Fruit fly (Drosophila melanogaster) whole organism, embryonic: ENCODE measurements around the gene Pp1-87B.

ENCODE experiments used
- Aef1 ChIP-seq: fragments of 200-800 bp; sonication (Bioruptor generic); IDR thresholded peaks from 3 replicates; pipeline ENCODE4 v1.3.6; 2022; ENCODE audit warnings: missing biosample characterization, missing genetic modification characterization
- BEAF-32 ChIP-seq: fragments of 200-800 bp; sonication (Bioruptor generic); optimal IDR thresholded peaks from 3 replicates; lab custom pipeline; 2017; ENCODE audit warnings: missing biosample characterization, missing genetic modification characterization, mild to moderate bottlenecking, moderate library complexity, missing genetic modification reagents
- CG10366 ChIP-seq: fragments of 200-800 bp; sonication (Bioruptor generic); IDR thresholded peaks from 2 replicates; pipeline ENCODE4 v1.3.6; 2022; ENCODE audit warnings: missing biosample characterization, missing genetic modification characterization
- CG10462 ChIP-seq: fragments of 200-800 bp; sonication (Bioruptor generic); optimal IDR thresholded peaks from 2 replicates; lab custom pipeline; 2016; ENCODE audit warnings: missing biosample characterization, missing genetic modification characterization
- CG10979 ChIP-seq: fragments of 200-800 bp; sonication (Bioruptor generic); optimal IDR thresholded peaks from 2 replicates; lab custom pipeline; 2018; ENCODE audit warnings: missing biosample characterization, mild to moderate bottlenecking, missing genetic modification characterization, moderate library complexity
- CG12659 ChIP-seq: fragments of 200-800 bp; sonication (Bioruptor generic); optimal IDR thresholded peaks from 3 replicates; lab custom pipeline; 2017; ENCODE audit warnings: mild to moderate bottlenecking, missing biosample characterization, missing genetic modification reagents, missing genetic modification characterization
- CG13287 ChIP-seq: fragments of 200-800 bp; sonication (Bioruptor generic); IDR thresholded peaks from 2 replicates; pipeline ENCODE4 v1.3.6; 2022; ENCODE audit warnings: missing biosample characterization, missing genetic modification characterization; ENCODE audit not compliant: partially characterized antibody
- CG14710 ChIP-seq: fragments of 200-800 bp; sonication (Bioruptor generic); optimal IDR thresholded peaks from 3 replicates; lab custom pipeline; 2019; ENCODE audit warnings: missing biosample characterization, mild to moderate bottlenecking, missing genetic modification characterization, moderate library complexity
- CG15514 ChIP-seq: fragments of 200-800 bp; sonication (Bioruptor generic); optimal IDR thresholded peaks from 3 replicates; lab custom pipeline; 2017; ENCODE audit warnings: missing biosample characterization, missing genetic modification characterization, mild to moderate bottlenecking, moderate library complexity, missing genetic modification reagents
- CG17359 ChIP-seq: fragments of 200-800 bp; sonication (Bioruptor generic); optimal IDR thresholded peaks from 3 replicates; lab custom pipeline; 2018; ENCODE audit warnings: missing biosample characterization, mild to moderate bottlenecking, missing genetic modification characterization, moderate library complexity
- CG18764 ChIP-seq: fragments of 200-800 bp; sonication (Bioruptor generic); optimal IDR thresholded peaks from 3 replicates; lab custom pipeline; 2016; ENCODE audit warnings: missing biosample characterization, missing genetic modification characterization
- CG32772 ChIP-seq: fragments of 200-800 bp; sonication (Bioruptor generic); IDR thresholded peaks from 2 replicates; pipeline ENCODE4 v1.3.6; 2022; ENCODE audit warnings: missing biosample characterization, missing genetic modification characterization
- CG42726 ChIP-seq: fragments of 200-800 bp; sonication (Bioruptor generic); IDR thresholded peaks from 2 replicates; pipeline ENCODE4 v1.3.6; 2022; ENCODE audit warnings: missing biosample characterization, missing genetic modification characterization; ENCODE audit not compliant: partially characterized antibody
- CG8089 ChIP-seq: fragments of 200-800 bp; sonication (Bioruptor generic); optimal IDR thresholded peaks from 3 replicates; lab custom pipeline; 2016; ENCODE audit warnings: missing biosample characterization, missing genetic modification characterization
- CG8765 ChIP-seq: fragments of 200-800 bp; sonication (Bioruptor generic); IDR thresholded peaks from 2 replicates; pipeline ENCODE4 v1.3.6; 2022; ENCODE audit warnings: missing biosample characterization, missing genetic modification characterization
- CG9609 ChIP-seq: fragments of 200-800 bp; sonication (Bioruptor generic); optimal IDR thresholded peaks from 3 replicates; lab custom pipeline; 2016; ENCODE audit warnings: missing biosample characterization, missing genetic modification characterization
- CG9876 ChIP-seq: fragments of 200-800 bp; sonication (Bioruptor generic); optimal IDR thresholded peaks from 2 replicates; lab custom pipeline; 2016; ENCODE audit warnings: missing biosample characterization, missing genetic modification characterization
- Dp ChIP-seq: fragments of 200-800 bp; sonication (Bioruptor generic); optimal IDR thresholded peaks from 2 replicates; lab custom pipeline; 2018; ENCODE audit warnings: missing biosample characterization, mild to moderate bottlenecking, missing genetic modification characterization, moderate library complexity
- E2f2 ChIP-seq: fragments of 200-800 bp; sonication (Bioruptor generic); IDR thresholded peaks from 2 replicates; pipeline ENCODE4 v1.3.6; 2022; ENCODE audit warnings: missing biosample characterization, missing genetic modification characterization
- Elba2 ChIP-seq: fragments of 200-800 bp; sonication (Bioruptor generic); optimal IDR thresholded peaks from 3 replicates; lab custom pipeline; 2016; ENCODE audit warnings: missing biosample characterization, missing genetic modification characterization
- Ets97D ChIP-seq: fragments of 200-800 bp; sonication (Bioruptor generic); optimal IDR thresholded peaks from 3 replicates; lab custom pipeline; 2016; ENCODE audit warnings: missing biosample characterization, missing genetic modification characterization
- HLH54F ChIP-seq: fragments of 200-800 bp; sonication (Bioruptor generic); optimal IDR thresholded peaks from 3 replicates; lab custom pipeline; 2016; ENCODE audit warnings: missing biosample characterization, missing genetic modification characterization
- Lhr ChIP-seq: fragments of 200-800 bp; sonication (Bioruptor generic); optimal IDR thresholded peaks from 3 replicates; lab custom pipeline; 2017; ENCODE audit warnings: mild to moderate bottlenecking, missing biosample characterization, missing genetic modification reagents, missing genetic modification characterization
- Max ChIP-seq: fragments of 200-800 bp; sonication (Bioruptor generic); optimal IDR thresholded peaks from 2 replicates; lab custom pipeline; 2016; ENCODE audit warnings: missing biosample characterization, mild to moderate bottlenecking, missing genetic modification characterization
- NfI ChIP-seq: fragments of 200-800 bp; sonication (Bioruptor generic); optimal IDR thresholded peaks from 3 replicates; lab custom pipeline; 2018; ENCODE audit warnings: missing biosample characterization, mild to moderate bottlenecking, missing genetic modification characterization, moderate library complexity
- Opbp ChIP-seq: fragments of 200-800 bp; sonication (Bioruptor generic); IDR thresholded peaks from 3 replicates; pipeline ENCODE4 v1.3.6; 2022; ENCODE audit warnings: missing biosample characterization, missing genetic modification characterization; ENCODE audit not compliant: partially characterized antibody
- Sry-β ChIP-seq: fragments of 200-800 bp; sonication (Bioruptor generic); optimal IDR thresholded peaks from 2 replicates; lab custom pipeline; 2018; ENCODE audit warnings: missing biosample characterization, mild to moderate bottlenecking, missing genetic modification characterization, moderate library complexity
- abd-A ChIP-seq: fragments of 200-800 bp; sonication (Bioruptor generic); optimal IDR thresholded peaks from 3 replicates; lab custom pipeline; 2019; ENCODE audit warnings: missing biosample characterization, mild to moderate bottlenecking, missing genetic modification characterization, moderate library complexity
- cad ChIP-seq: fragments of >200 bp; optimal IDR thresholded peaks from 2 replicates; lab custom pipeline; 2017; ENCODE audit warnings: missing biosample characterization, missing genetic modification characterization
- cas ChIP-seq: fragments of 200-800 bp; sonication (Bioruptor generic); IDR thresholded peaks from 2 replicates; pipeline ENCODE4 v1.3.6; 2022; ENCODE audit warnings: missing biosample characterization, missing genetic modification characterization
- cg ChIP-seq: fragments of 200-800 bp; sonication (Bioruptor generic); optimal IDR thresholded peaks from 3 replicates; lab custom pipeline; 2019; ENCODE audit warnings: missing biosample characterization, mild to moderate bottlenecking, missing genetic modification characterization, moderate library complexity
- chm ChIP-seq: fragments of 200-800 bp; sonication (Bioruptor generic); IDR thresholded peaks from 2 replicates; pipeline ENCODE4 v1.3.6; 2022; ENCODE audit warnings: missing biosample characterization, missing genetic modification characterization
- chn ChIP-seq: fragments of 200-800 bp; sonication (Bioruptor generic); optimal IDR thresholded peaks from 2 replicates; lab custom pipeline; 2016; ENCODE audit warnings: missing biosample characterization, missing genetic modification characterization
- ci ChIP-seq: fragments of 200-800 bp; sonication (Bioruptor generic); IDR thresholded peaks from 3 replicates; pipeline ENCODE4 v1.3.6; 2022; ENCODE audit warnings: missing biosample characterization, missing genetic modification characterization
- eve ChIP-seq, 2 experiments: fragments of >200 bp; optimal IDR thresholded peaks; 2 replicates each; lab custom pipeline; 2017; ENCODE audit warnings: missing biosample characterization in 2 of 2, missing genetic modification characterization in 2 of 2
- gfzf ChIP-seq: fragments of 200-800 bp; sonication (Bioruptor generic); optimal IDR thresholded peaks from 2 replicates; lab custom pipeline; 2016; ENCODE audit warnings: missing biosample characterization, mild to moderate bottlenecking, missing genetic modification characterization, moderate library complexity
- grau ChIP-seq: fragments of 200-800 bp; optimal IDR thresholded peaks from 3 replicates; lab custom pipeline; 2019; ENCODE audit warnings: missing biosample characterization, mild to moderate bottlenecking, missing genetic modification characterization, moderate library complexity
- insv ChIP-seq, 2 experiments: fragments of 200-800 bp; sonication (Bioruptor generic); optimal IDR thresholded peaks; 3 replicates each; lab custom pipeline; 2016 to 2018; ENCODE audit warnings: missing biosample characterization in 2 of 2, missing genetic modification characterization in 2 of 2
- mam ChIP-seq: fragments of 200-800 bp; sonication (Bioruptor generic); optimal IDR thresholded peaks from 3 replicates; lab custom pipeline; 2016; ENCODE audit warnings: missing biosample characterization, missing genetic modification characterization
- nmo ChIP-seq: fragments of 200-800 bp; sonication (Bioruptor generic); optimal IDR thresholded peaks from 2 replicates; lab custom pipeline; 2018; ENCODE audit warnings: missing biosample characterization, mild to moderate bottlenecking, missing genetic modification characterization, moderate library complexity
- pfk ChIP-seq: fragments of 200-800 bp; sonication (Bioruptor generic); optimal IDR thresholded peaks from 2 replicates; lab custom pipeline; 2018; ENCODE audit warnings: missing biosample characterization, mild to moderate bottlenecking, missing genetic modification characterization, moderate library complexity
- pho ChIP-seq: fragments of 200-800 bp; sonication (Bioruptor generic); optimal IDR thresholded peaks from 2 replicates; lab custom pipeline; 2016; ENCODE audit warnings: missing biosample characterization, missing genetic modification characterization
- phol ChIP-seq: fragments of 200-800 bp; sonication (Bioruptor generic); optimal IDR thresholded peaks from 3 replicates; lab custom pipeline; 2018; ENCODE audit warnings: missing biosample characterization, mild to moderate bottlenecking, missing genetic modification characterization, moderate library complexity
- scrt ChIP-seq: fragments of 200-800 bp; sonication (Bioruptor generic); optimal IDR thresholded peaks from 2 replicates; lab custom pipeline; 2018; ENCODE audit warnings: missing biosample characterization, mild to moderate bottlenecking, missing genetic modification characterization, moderate library complexity
- sens ChIP-seq: fragments of 200-800 bp; sonication (Bioruptor generic); peaks from one replicate; lab custom pipeline; 2016; ENCODE audit warnings: missing biosample characterization, missing genetic modification characterization
- seq ChIP-seq: fragments of 200-800 bp; sonication (Bioruptor generic); IDR thresholded peaks from 2 replicates; pipeline ENCODE4 v1.3.6; 2022; ENCODE audit warnings: missing biosample characterization, missing genetic modification characterization
- sim ChIP-seq: fragments of 200-800 bp; sonication (Bioruptor generic); IDR thresholded peaks from 2 replicates; pipeline ENCODE4 v1.3.6; 2022; ENCODE audit warnings: missing biosample characterization, missing genetic modification characterization
- wor ChIP-seq: fragments of 200-800 bp; sonication (Bioruptor generic); IDR thresholded peaks from 2 replicates; pipeline ENCODE4 v1.3.6; 2022; ENCODE audit warnings: missing biosample characterization, missing genetic modification characterization
- z ChIP-seq: fragments of 200-800 bp; sonication (Bioruptor generic); IDR thresholded peaks from 3 replicates; pipeline ENCODE4 v1.3.6; 2022; ENCODE audit warnings: missing biosample characterization, missing genetic modification characterization
- zfh1 ChIP-seq: fragments of 200-800 bp; sonication (Bioruptor generic); IDR thresholded peaks from 3 replicates; pipeline ENCODE4 v1.3.6; 2022; ENCODE audit warnings: missing biosample characterization, missing genetic modification characterization

The Pp1-87B gene

dm6 chr3R:12431030-12431489 lies 5.3 kb upstream of the Pp1-87B start, which contains the start of gene Prosalpha2 (continued):
- TF ChIP-seq CG10462 (GFP tag; lab: Kevin White, UChicago), result no peak
- peak; percentile 72 for TF ChIP-seq Elba2
- TF ChIP-seq grau (tag; lab: Kevin White, UChicago), result peak; percentile 18
- TF ChIP-seq ci (GFP tag; lab: Robert Waterston, UW), result no peak
- no peak for TF ChIP-seq CG9876 (GFP tag; lab: Kevin White, UChicago)
- no peak for TF ChIP-seq CG9609
- no peak for TF ChIP-seq CG17359 (tag; lab: Kevin White, UChicago)
- TF ChIP-seq seq, result no peak
- no peak for TF ChIP-seq cg
- no peak for TF ChIP-seq z (GFP tag; lab: Robert Waterston, UW)
- no peak for TF ChIP-seq CG8765 (GFP tag; lab: Robert Waterston, UW)
- TF ChIP-seq pho (GFP tag; lab: Kevin White, UChicago), result no peak
- TF ChIP-seq CG8089 (GFP tag; lab: Kevin White, UChicago), result no peak
- no peak for TF ChIP-seq HLH54F
- TF ChIP-seq, all 482 proteins: peak for 69

DNA sequence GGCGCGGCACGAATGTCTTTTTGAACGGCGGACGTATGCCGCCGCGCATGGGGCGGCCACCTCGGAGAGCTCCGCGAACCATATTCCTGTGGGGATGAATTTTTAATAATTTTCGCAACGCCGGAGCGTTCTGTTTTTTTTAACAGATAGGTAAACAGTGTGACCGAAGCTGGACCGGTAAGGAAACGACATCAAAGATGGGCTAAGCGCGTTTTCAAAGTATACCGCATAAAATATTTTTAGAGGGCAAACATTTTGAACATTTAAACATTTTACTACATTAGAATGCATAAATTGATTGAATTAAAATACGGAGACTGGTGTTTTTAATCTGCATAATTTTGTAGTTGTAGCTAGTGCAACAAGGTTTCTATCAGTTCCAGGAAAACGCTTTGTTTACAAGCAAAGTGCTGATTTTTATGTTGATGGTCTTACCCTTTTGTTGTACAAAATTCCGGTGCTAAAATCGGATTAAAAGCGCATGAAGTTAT lies 3.4 kb upstream of the Pp1-87B start, which contains the start of the genes CG5641 and CG5245:
TSS of gene CG5641 (minus strand) at position 163 of the 491 bp plus-strand sequence.
TSS of gene CG5245 (plus strand) at position 441 of the 491 bp plus-strand sequence.
- peak; percentile 31 for TF ChIP-seq Lhr (GFP tag; lab: Kevin White, UChicago)
- TF ChIP-seq sim, result no peak
- no peak for TF ChIP-seq NfI (GFP tag; lab: Kevin White, UChicago)
- TF ChIP-seq Ets97D, result peak; percentile 23
- no peak for TF ChIP-seq CG10366 (GFP tag; lab: Robert Waterston, UW)
- 0 out of 3 replicates have a peak, but pooled peaks have one; percentile 12 for TF ChIP-seq Opbp (GFP tag; lab: Robert Waterston, UW)
- peak; percentile 30 for TF ChIP-seq BEAF-32 (GFP tag; lab: Kevin White, UChicago)
- no peak for TF ChIP-seq eve (GFP tag; optimal IDR thresholded peaks at IDR 0.05; lab: Kevin White, UChicago)
- no peak for TF ChIP-seq CG42726
- TF ChIP-seq CG12659 (GFP tag; lab: Kevin White, UChicago), result peak; percentile 22
- TF ChIP-seq phol (tag; lab: Kevin White, UChicago), result peak; percentile 29
- no peak for TF ChIP-seq cad
- peak; percentile 60 for TF ChIP-seq Dp (GFP tag; lab: Kevin White, UChicago)
- TF ChIP-seq cas (GFP tag; lab: Robert Waterston, UW), result no peak
- no peak for TF ChIP-seq pfk (GFP tag; lab: Kevin White, UChicago)
- TF ChIP-seq mam, result no peak
- TF ChIP-seq insv (GFP tag; optimal IDR thresholded peaks at IDR 0.05; lab: Kevin White, UChicago), result peak in 1 of 2 experiments; percentile 0
- TF ChIP-seq chn (GFP tag; lab: Kevin White, UChicago), result no peak
- peak; percentile 20 for TF ChIP-seq nmo
- TF ChIP-seq CG10979 (tag; lab: Kevin White, UChicago), result no peak
- TF ChIP-seq gfzf (GFP tag; lab: Kevin White, UChicago), result peak; percentile 85
- TF ChIP-seq scrt, result no peak
- TF ChIP-seq E2f2 (GFP tag; lab: Robert Waterston, UW), result peak; percentile 64
- peak; percentile 18; the same call in 1 of the 2 replicates for TF ChIP-seq CG13287 (GFP tag; lab: Robert Waterston, UW)
- TF ChIP-seq wor (GFP tag; lab: Robert Waterston, UW), result no peak
- TF ChIP-seq CG14710 (tag; lab: Kevin White, UChicago), result peak; percentile 27
- TF ChIP-seq zfh1 (GFP tag; lab: Robert Waterston, UW), result 0 out of 3 replicates have a peak, but pooled peaks have one; percentile 10
- TF ChIP-seq abd-A (tag; lab: Kevin White, UChicago), result no peak
- TF ChIP-seq CG18764 (GFP tag; lab: Kevin White, UChicago), result no peak
- TF ChIP-seq Max (GFP tag; lab: Kevin White, UChicago), result no peak
- peak; percentile 34 for TF ChIP-seq sens (GFP tag; lab: Kevin White, UChicago)
- no peak for TF ChIP-seq CG9876 (GFP tag; lab: Kevin White, UChicago)
- peak; percentile 14 for TF ChIP-seq Sry-β
- TF ChIP-seq CG15514, result peak; percentile 57
- TF ChIP-seq CG32772, result no peak
- no peak for TF ChIP-seq Aef1 (GFP tag; lab: Robert Waterston, UW)
- TF ChIP-seq chm (GFP tag; lab: Robert Waterston, UW), result no peak
